Fruit fly (Drosophila melanogaster) whole organism, embryonic: ENCODE results near the gene dmGlut.

Experiments used
- Abd-B ChIP-seq: fragments of 200-800 bp; sonication (Bioruptor generic); optimal IDR thresholded peaks from 2 replicates; lab custom pipeline; 2018; ENCODE audit warnings: missing biosample characterization, mild to moderate bottlenecking, missing genetic modification characterization, moderate library complexity
- Atf-2 ChIP-seq: fragments of 200-800 bp; sonication (Bioruptor generic); optimal IDR thresholded peaks from 2 replicates; lab custom pipeline; 2016; ENCODE audit warnings: missing biosample characterization, missing genetic modification characterization
- Bteb2 ChIP-seq: fragments of 200-800 bp; sonication (Bioruptor generic); optimal IDR thresholded peaks from 2 replicates; lab custom pipeline; 2016; ENCODE audit warnings: missing biosample characterization, missing genetic modification characterization
- CG10431 ChIP-seq: fragments of 200-800 bp; sonication (Bioruptor generic); optimal IDR thresholded peaks from 3 replicates; lab custom pipeline; 2018; ENCODE audit warnings: missing biosample characterization, mild to moderate bottlenecking, missing genetic modification characterization
- CG15073 ChIP-seq: fragments of 200-800 bp; sonication (Bioruptor generic); optimal IDR thresholded peaks from 2 replicates; lab custom pipeline; 2016; ENCODE audit warnings: missing biosample characterization, missing genetic modification characterization
- CG16779 ChIP-seq: fragments of 200-800 bp; sonication (Bioruptor generic); IDR thresholded peaks from 2 replicates; pipeline ENCODE4 v1.3.6; 2022; ENCODE audit warnings: missing biosample characterization, missing genetic modification characterization
- CG16863 ChIP-seq: fragments of 200-800 bp; sonication (Bioruptor generic); optimal IDR thresholded peaks from 3 replicates; lab custom pipeline; 2016; ENCODE audit warnings: missing biosample characterization, missing genetic modification characterization
- CG17186 ChIP-seq: fragments of 200-800 bp; sonication (Bioruptor generic); optimal IDR thresholded peaks from 3 replicates; lab custom pipeline; 2017; ENCODE audit warnings: missing biosample characterization, missing genetic modification reagents, missing genetic modification characterization
- CG17385 ChIP-seq: fragments of 200-800 bp; sonication (Bioruptor generic); optimal IDR thresholded peaks from 3 replicates; lab custom pipeline; 2018; ENCODE audit warnings: missing biosample characterization, mild to moderate bottlenecking, missing genetic modification characterization
- CG17612 ChIP-seq: fragments of 200-800 bp; sonication (Bioruptor generic); IDR thresholded peaks from 2 replicates; pipeline ENCODE4 v1.3.6; 2022; ENCODE audit warnings: missing biosample characterization, missing genetic modification characterization
- CG17802 ChIP-seq: fragments of 200-800 bp; sonication (Bioruptor generic); optimal IDR thresholded peaks from 2 replicates; lab custom pipeline; 2018; ENCODE audit warnings: missing biosample characterization, mild to moderate bottlenecking, missing genetic modification characterization, moderate library complexity
- CG18476 ChIP-seq: fragments of 200-800 bp; sonication (Bioruptor generic); optimal IDR thresholded peaks from 2 replicates; lab custom pipeline; 2016; ENCODE audit warnings: missing biosample characterization, mild to moderate bottlenecking, missing genetic modification characterization
- CG2202 ChIP-seq: fragments of 200-800 bp; sonication (Bioruptor generic); optimal IDR thresholded peaks from 2 replicates; lab custom pipeline; 2018; ENCODE audit warnings: missing biosample characterization, mild to moderate bottlenecking, missing genetic modification characterization
- CG2678 ChIP-seq: fragments of 200-800 bp; sonication (Bioruptor generic); optimal IDR thresholded peaks from 3 replicates; lab custom pipeline; 2019; ENCODE audit warnings: missing biosample characterization, mild to moderate bottlenecking, missing genetic modification characterization, moderate library complexity
- CG3407 ChIP-seq: fragments of 200-800 bp; sonication (Bioruptor generic); optimal IDR thresholded peaks from 2 replicates; lab custom pipeline; 2018; ENCODE audit warnings: missing biosample characterization, mild to moderate bottlenecking, missing genetic modification characterization
- CG42726 ChIP-seq: fragments of 200-800 bp; sonication (Bioruptor generic); IDR thresholded peaks from 2 replicates; pipeline ENCODE4 v1.3.6; 2022; ENCODE audit warnings: missing biosample characterization, missing genetic modification characterization; ENCODE audit not compliant: partially characterized antibody
- CG6791 ChIP-seq: fragments of 200-800 bp; sonication (Bioruptor generic); IDR thresholded peaks from 3 replicates; pipeline ENCODE4 v1.3.6; 2022; ENCODE audit warnings: missing biosample characterization, missing genetic modification characterization; ENCODE audit not compliant: partially characterized antibody
- CG6854 ChIP-seq: fragments of 200-800 bp; sonication (Bioruptor generic); optimal IDR thresholded peaks from 3 replicates; lab custom pipeline; 2017; ENCODE audit warnings: missing biosample characterization, mild to moderate bottlenecking, missing genetic modification characterization
- CG8290 ChIP-seq, 3 experiments: fragments of 200-800 bp; sonication (Bioruptor generic); optimal IDR thresholded peaks; 2 replicates each; lab custom pipeline; 2016 to 2019; ENCODE audit warnings: missing biosample characterization in 3 of 3, missing genetic modification characterization in 3 of 3, mild to moderate bottlenecking in 2 of 3, moderate library complexity in 1 of 3
- CG8359 ChIP-seq: fragments of 200-800 bp; sonication (Bioruptor generic); optimal IDR thresholded peaks from 2 replicates; lab custom pipeline; 2017; ENCODE audit warnings: missing biosample characterization, mild to moderate bottlenecking, missing genetic modification characterization, borderline replicate concordance
- CG9609 ChIP-seq: fragments of 200-800 bp; sonication (Bioruptor generic); optimal IDR thresholded peaks from 3 replicates; lab custom pipeline; 2016; ENCODE audit warnings: missing biosample characterization, missing genetic modification characterization
- D19A ChIP-seq: fragments of 200-800 bp; optimal IDR thresholded peaks from 3 replicates; lab custom pipeline; 2019; ENCODE audit warnings: missing biosample characterization, mild to moderate bottlenecking, missing genetic modification characterization, moderate library complexity
- Deaf1 ChIP-seq: fragments of 200-800 bp; optimal IDR thresholded peaks from 3 replicates; lab custom pipeline; 2019; ENCODE audit warnings: missing biosample characterization, mild to moderate bottlenecking, missing genetic modification characterization, moderate library complexity
- Dip2 ChIP-seq: fragments of 200-800 bp; sonication (Bioruptor generic); IDR thresholded peaks from 2 replicates; pipeline ENCODE4 v1.3.6; 2022; ENCODE audit warnings: missing biosample characterization, missing genetic modification characterization
- Dip3 ChIP-seq: fragments of 200-800 bp; sonication (Bioruptor generic); optimal IDR thresholded peaks from 3 replicates; lab custom pipeline; 2016; ENCODE audit warnings: missing biosample characterization, missing genetic modification characterization
- ERR ChIP-seq: fragments of 200-800 bp; sonication (Bioruptor generic); optimal IDR thresholded peaks from 2 replicates; lab custom pipeline; 2016; ENCODE audit warnings: missing biosample characterization, missing genetic modification characterization
- Eip74EF ChIP-seq, 2 experiments: fragments of 200-800 bp in 1 of 2; fragments of >200 bp in 1 of 2; sonication (Bioruptor generic) in 1 of 2; optimal IDR thresholded peaks; 2 replicates each; lab custom pipeline; 2017 to 2019; ENCODE audit warnings: missing biosample characterization in 2 of 2, missing genetic modification characterization in 2 of 2, mild to moderate bottlenecking in 1 of 2, moderate library complexity in 1 of 2
- HLH4C ChIP-seq: fragments of 200-800 bp; sonication (Bioruptor generic); IDR thresholded peaks from 3 replicates; pipeline ENCODE4 v1.3.6; 2022; ENCODE audit warnings: missing biosample characterization, missing genetic modification characterization; ENCODE audit not compliant: partially characterized antibody
- Lim3 ChIP-seq: fragments of 200-800 bp; sonication (Bioruptor generic); IDR thresholded peaks from 2 replicates; pipeline ENCODE4 v1.3.6; 2022; ENCODE audit warnings: missing biosample characterization, missing genetic modification characterization
- Lpt ChIP-seq: fragments of >200 bp; optimal IDR thresholded peaks from 2 replicates; lab custom pipeline; 2018; ENCODE audit warnings: missing biosample characterization, missing genetic modification characterization
- NC2α ChIP-seq: fragments of 200-800 bp; sonication (Bioruptor generic); optimal IDR thresholded peaks from 2 replicates; lab custom pipeline; 2016; ENCODE audit warnings: missing biosample characterization, missing genetic modification characterization
- Neu2 ChIP-seq: fragments of 200-800 bp; sonication (Bioruptor generic); optimal IDR thresholded peaks from 3 replicates; lab custom pipeline; 2016; ENCODE audit warnings: missing biosample characterization, missing genetic modification characterization, borderline replicate concordance
- Nf-YC ChIP-seq: fragments of 200-800 bp; optimal IDR thresholded peaks from 3 replicates; lab custom pipeline; 2019; ENCODE audit warnings: missing biosample characterization, mild to moderate bottlenecking, missing genetic modification characterization, moderate library complexity
- PHDP ChIP-seq: fragments of 200-800 bp; sonication (Bioruptor generic); optimal IDR thresholded peaks from 3 replicates; lab custom pipeline; 2018; ENCODE audit warnings: missing biosample characterization, mild to moderate bottlenecking, missing genetic modification characterization, moderate library complexity
- Sox102F ChIP-seq: fragments of 200-800 bp; sonication (Bioruptor generic); optimal IDR thresholded peaks from 2 replicates; lab custom pipeline; 2018; ENCODE audit warnings: missing biosample characterization, mild to moderate bottlenecking, missing genetic modification characterization, moderate library complexity
- Sry-β ChIP-seq: fragments of 200-800 bp; sonication (Bioruptor generic); optimal IDR thresholded peaks from 2 replicates; lab custom pipeline; 2018; ENCODE audit warnings: missing biosample characterization, mild to moderate bottlenecking, missing genetic modification characterization, moderate library complexity
- abd-A ChIP-seq: fragments of 200-800 bp; sonication (Bioruptor generic); optimal IDR thresholded peaks from 3 replicates; lab custom pipeline; 2019; ENCODE audit warnings: missing biosample characterization, mild to moderate bottlenecking, missing genetic modification characterization, moderate library complexity
- amos ChIP-seq: fragments of 200-800 bp; sonication (Bioruptor generic); IDR thresholded peaks from 2 replicates; pipeline ENCODE4 v1.3.6; 2022; ENCODE audit warnings: missing biosample characterization, missing genetic modification characterization; ENCODE audit not compliant: partially characterized antibody
- btn ChIP-seq: fragments of 200-800 bp; sonication (Bioruptor generic); optimal IDR thresholded peaks from 2 replicates; lab custom pipeline; 2016; ENCODE audit warnings: missing biosample characterization, missing genetic modification characterization
- da ChIP-seq: fragments of 200-800 bp; sonication (Bioruptor generic); optimal IDR thresholded peaks from 2 replicates; lab custom pipeline; 2016; ENCODE audit warnings: missing biosample characterization, missing genetic modification characterization
- disco-r ChIP-seq: fragments of 200-800 bp; sonication (Bioruptor generic); optimal IDR thresholded peaks from 2 replicates; lab custom pipeline; 2016; ENCODE audit warnings: missing biosample characterization, missing genetic modification characterization
- ftz-f1 ChIP-seq: fragments of 200-800 bp; sonication (Bioruptor generic); optimal IDR thresholded peaks from 2 replicates; lab custom pipeline; 2016; ENCODE audit warnings: missing biosample characterization, missing genetic modification characterization
- gcm2 ChIP-seq: fragments of 200-800 bp; sonication (Bioruptor generic); optimal IDR thresholded peaks from 2 replicates; lab custom pipeline; 2016; ENCODE audit warnings: missing biosample characterization, missing genetic modification characterization
- gsb-n ChIP-seq: fragments of 200-800 bp; sonication (Bioruptor generic); optimal IDR thresholded peaks from 3 replicates; lab custom pipeline; 2018; ENCODE audit warnings: missing biosample characterization, mild to moderate bottlenecking, missing genetic modification characterization
- ind ChIP-seq: fragments of 200-800 bp; sonication (Bioruptor generic); optimal IDR thresholded peaks from 3 replicates; lab custom pipeline; 2016; ENCODE audit warnings: missing biosample characterization, missing genetic modification characterization
- lov ChIP-seq, 2 experiments: fragments of 200-800 bp in 1 of 2; fragments of >200 bp in 1 of 2; sonication (Bioruptor generic) in 1 of 2; IDR thresholded peaks in 1 of 2; optimal IDR thresholded peaks in 1 of 2; 2 replicates in 1 of 2; 3 replicates in 1 of 2; pipeline versions ENCODE4 v1.3.6 to Lab custom; 2017 to 2022; ENCODE audit warnings: missing biosample characterization in 1 of 2, missing genetic modification characterization in 1 of 2
- onecut ChIP-seq: fragments of 200-800 bp; sonication (Bioruptor generic); IDR thresholded peaks from 2 replicates; pipeline ENCODE4 v1.3.6; 2022; ENCODE audit warnings: missing biosample characterization, missing genetic modification characterization
- peb ChIP-seq: fragments of 200-800 bp; sonication (Bioruptor generic); IDR thresholded peaks from 2 replicates; pipeline ENCODE4 v1.3.6; 2022; ENCODE audit warnings: missing biosample characterization, missing genetic modification characterization
- vfl ChIP-seq: fragments of 200-800 bp; sonication (Bioruptor generic); optimal IDR thresholded peaks from 2 replicates; lab custom pipeline; 2016; ENCODE audit warnings: missing biosample characterization, missing genetic modification characterization

dmGlut gene

DNA sequence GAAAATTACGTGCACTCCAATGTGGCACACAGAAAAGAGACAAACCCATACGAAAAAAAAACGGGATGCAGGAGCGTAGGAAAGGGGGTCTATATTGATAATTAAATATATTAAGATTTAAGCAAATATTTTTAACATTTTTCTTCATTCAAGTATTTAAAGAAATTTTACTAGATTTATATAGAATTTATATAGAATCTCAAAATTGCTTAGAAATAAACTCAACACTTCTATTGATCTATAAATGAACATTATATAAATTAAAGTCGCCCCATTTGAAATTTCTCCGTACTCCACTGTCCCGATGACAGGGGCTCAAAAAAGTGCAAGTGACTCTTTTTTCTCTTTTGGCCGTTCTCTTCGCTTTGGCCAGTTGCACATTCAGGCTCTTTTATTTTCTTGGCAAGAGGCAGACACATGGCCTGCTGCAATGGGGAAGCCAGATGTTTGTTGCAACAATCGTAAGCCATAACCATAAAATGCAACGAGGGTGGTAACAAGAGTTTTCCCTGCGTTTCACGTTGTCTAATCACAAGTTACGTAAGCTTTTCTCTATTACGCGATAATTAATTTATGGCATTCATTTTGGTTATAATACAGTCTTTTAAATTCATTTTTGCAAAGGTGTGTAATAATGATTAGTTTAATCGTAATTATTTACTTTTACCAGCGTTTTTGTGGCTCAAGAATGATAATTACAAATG lies 38.6 kb downstream of the dmGlut start (continued):
- TF ChIP-seq CG8290 (GFP tag; optimal IDR thresholded peaks at IDR 0.05; lab: Kevin White, UChicago): no peak
- TF ChIP-seq CG8290 (tag; optimal IDR thresholded peaks at IDR 0.05; lab: Kevin White, UChicago): no peak
- no peak for TF ChIP-seq Nf-YC (tag; lab: Kevin White, UChicago)
- no peak for TF ChIP-seq CG2678
- TF ChIP-seq CG42726 (GFP tag; lab: Robert Waterston, UW): no peak
- no peak for TF ChIP-seq vfl
- peak; percentile 92 for TF ChIP-seq CG18476 (GFP tag; lab: Kevin White, UChicago)
- no peak for TF ChIP-seq lov (optimal IDR thresholded peaks at IDR 0.05; lab: Kevin White, UChicago)
- TF ChIP-seq lov (GFP tag; IDR thresholded peaks at IDR 0.05; lab: Robert Waterston, UW): no peak
- no peak for TF ChIP-seq da (GFP tag; lab: Kevin White, UChicago)
- no peak for TF ChIP-seq Dip2 (GFP tag; lab: Robert Waterston, UW)
- no peak for TF ChIP-seq disco-r
- no peak for TF ChIP-seq HLH4C
- no peak for TF ChIP-seq CG17186 (GFP tag; lab: Kevin White, UChicago)
- no peak for TF ChIP-seq abd-A (tag; lab: Kevin White, UChicago)
- TF ChIP-seq CG2202 (tag; lab: Kevin White, UChicago): peak; percentile 28
- no peak for TF ChIP-seq CG10431 (GFP tag; lab: Kevin White, UChicago)
- no peak for TF ChIP-seq Deaf1 (tag; lab: Kevin White, UChicago)
- TF ChIP-seq gcm2 (GFP tag; lab: Kevin White, UChicago): no peak
- no peak for TF ChIP-seq PHDP (tag; lab: Kevin White, UChicago)
- no peak for TF ChIP-seq ftz-f1 (GFP tag; lab: Kevin White, UChicago)
- TF ChIP-seq Lim3 (GFP tag; lab: Robert Waterston, UW): no peak
- TF ChIP-seq CG17385 (GFP tag; lab: Kevin White, UChicago): peak; percentile 9
- no peak for TF ChIP-seq Lpt (GFP tag; lab: Kevin White, UChicago)
- TF ChIP-seq Neu2 (GFP tag; lab: Kevin White, UChicago): no peak
- no peak for TF ChIP-seq amos (GFP tag; lab: Robert Waterston, UW)
- TF ChIP-seq CG17612 (GFP tag; lab: Robert Waterston, UW): no peak
- TF ChIP-seq Sry-β (GFP tag; lab: Kevin White, UChicago): no peak
- no peak for TF ChIP-seq ind (GFP tag; lab: Kevin White, UChicago)
- TF ChIP-seq peb (GFP tag; lab: Robert Waterston, UW): no peak
- TF ChIP-seq CG16863 (GFP tag; lab: Kevin White, UChicago): no peak
- no peak for TF ChIP-seq CG17802 (tag; lab: Kevin White, UChicago)
- TF ChIP-seq Sox102F (GFP tag; lab: Kevin White, UChicago): peak; percentile 57
- peak; percentile 6 for TF ChIP-seq CG3407 (GFP tag; lab: Kevin White, UChicago)
- no peak for TF ChIP-seq Atf-2
- TF ChIP-seq Abd-B (GFP tag; lab: Kevin White, UChicago): no peak
- no peak for TF ChIP-seq Dip3
- no peak for TF ChIP-seq CG8359 (GFP tag; lab: Kevin White, UChicago)
- no peak for TF ChIP-seq NC2α (GFP tag; lab: Kevin White, UChicago)
- TF ChIP-seq CG6791 (GFP tag; lab: Robert Waterston, UW): no peak
- peak; percentile 55 for TF ChIP-seq D19A (tag; lab: Kevin White, UChicago)
- no peak for TF ChIP-seq onecut (GFP tag; lab: Robert Waterston, UW)
- TF ChIP-seq CG9609 (GFP tag; lab: Kevin White, UChicago): no peak
- no peak for TF ChIP-seq Bteb2 (GFP tag; lab: Kevin White, UChicago)
- TF ChIP-seq CG15073: no peak
- TF ChIP-seq Eip74EF (GFP tag; optimal IDR thresholded peaks at IDR 0.05; lab: Kevin White, UChicago): no peak
- no peak for TF ChIP-seq btn (GFP tag; lab: Kevin White, UChicago)
- no peak for TF ChIP-seq CG6854 (GFP tag; lab: Kevin White, UChicago)
- TF ChIP-seq ERR (GFP tag; lab: Kevin White, UChicago): no peak
- no peak for TF ChIP-seq CG16779 (GFP tag; lab: Robert Waterston, UW)
- peak; percentile 72 for TF ChIP-seq gsb-n (tag; lab: Kevin White, UChicago)
